Fruit fly (Drosophila melanogaster) whole organism, adult: Measurements from ENCODE around the gene CG13308.

Experiments used
- Clk ChIP-seq: fragments of 200-800 bp; sonication (Bioruptor generic); optimal IDR thresholded peaks from 2 replicates; lab custom pipeline; 2017; ENCODE audit warnings: missing biosample characterization, missing genetic modification characterization
- Hr96 ChIP-seq: fragments of 200-800 bp; sonication (Bioruptor generic); optimal IDR thresholded peaks from 2 replicates; lab custom pipeline; 2016; ENCODE audit warnings: missing biosample characterization, missing genetic modification characterization
- pad ChIP-seq: fragments of 200-800 bp; sonication (Bioruptor generic); optimal IDR thresholded peaks from 3 replicates; lab custom pipeline; 2017; ENCODE audit warnings: missing biosample characterization, missing genetic modification characterization, mild to moderate bottlenecking, moderate library complexity, missing genetic modification reagents

- TF ChIP-seq pad (GFP tag; lab: Kevin White, UChicago) = no peak
- no peak for TF ChIP-seq Hr96
- no peak for TF ChIP-seq Clk
These were observed 26.4 kb upstream of the CG13308 start for dm6 chr3L:8781993-8782392.
